Fruit fly (Drosophila melanogaster): ENCODE results near the gene CG3168.

The CG3168 gene

dm6 chrX:6719259-6719658 lies 20.5 kb downstream of the CG3168 start (continued):
- TF ChIP-seq CG8388 (GFP tag; optimal IDR thresholded peaks at IDR 0.05) (peak; percentile 5), Max (GFP tag; optimal IDR thresholded peaks at IDR 0.05) (no peak), cg (GFP tag; optimal IDR thresholded peaks at IDR 0.05) (peak; percentile 25), Hmr (GFP tag; optimal IDR thresholded peaks at IDR 0.05) (peak; percentile 7), PHDP (tag; optimal IDR thresholded peaks at IDR 0.05) (peak; percentile 15), Med (GFP tag) (peak; percentile 62), ken (GFP tag; IDR thresholded peaks at IDR 0.05) (no peak), Drgx (GFP tag; IDR thresholded peaks at IDR 0.05) (peak; percentile 53), gem (tag; optimal IDR thresholded peaks at IDR 0.05) (peak; percentile 55), Dek (tag; optimal IDR thresholded peaks at IDR 0.05) (peak; percentile 20), HHEX (GFP tag; optimal IDR thresholded peaks at IDR 0.05) (peak; percentile 32), pan (optimal IDR thresholded peaks at IDR 0.05) (no peak), pan (GFP tag; optimal IDR thresholded peaks at IDR 0.05 in 1 of 2, IDR thresholded peaks at IDR 0.05 in 1 of 2) (peak in 1 of 2 experiments; percentile 33), CG32532 (GFP tag; IDR thresholded peaks at IDR 0.05) (peak; percentile 39; the same call in 1 of the 2 replicates), Hr51 (GFP tag; optimal IDR thresholded peaks at IDR 0.05) (peak in 1 of 2 experiments; percentile 27), Doc3 (GFP tag; IDR thresholded peaks at IDR 0.05; ENCODE audit: partially characterized antibody) (no peak), H2.0 (GFP tag; IDR thresholded peaks at IDR 0.05) (0 out of 2 replicates have a peak, but pooled peaks have one; percentile 8), bsh (GFP tag; optimal IDR thresholded peaks at IDR 0.05) (peak in 1 of 2 experiments; percentile 57), phol (tag; optimal IDR thresholded peaks at IDR 0.05) (peak; percentile 31), Aef1 (GFP tag; IDR thresholded peaks at IDR 0.05) (0 out of 3 replicates have a peak, but pooled peaks have one; percentile 14), CG10209 (GFP tag; optimal IDR thresholded peaks at IDR 0.05) (no peak), CG11723 (GFP tag; optimal IDR thresholded peaks at IDR 0.05) (no peak), Blimp-1 (GFP tag; optimal IDR thresholded peaks at IDR 0.05) (peak; percentile 22), CG9876 (GFP tag; optimal IDR thresholded peaks at IDR 0.05) (no peak), CG14441 (GFP tag; IDR thresholded peaks at IDR 0.05) (peak; percentile 48; the same call in 1 of the 2 replicates), ind (GFP tag; optimal IDR thresholded peaks at IDR 0.05) (peak; percentile 13), exex (tag; optimal IDR thresholded peaks at IDR 0.05) (peak; percentile 38), unpg (GFP tag; optimal IDR thresholded peaks at IDR 0.05) (peak; percentile 10), vvl (GFP tag; IDR thresholded peaks at IDR 0.05) (peak; percentile 44; the same call in 1 of the 2 replicates), Gsc (GFP tag; IDR thresholded peaks at IDR 0.05) (no peak), Ptx1 (GFP tag; IDR thresholded peaks at IDR 0.05) (0 out of 2 replicates have a peak, but pooled peaks have one; percentile 27), NfI (GFP tag; optimal IDR thresholded peaks at IDR 0.05) (peak; percentile 19), CG15269 (tag; optimal IDR thresholded peaks at IDR 0.05) (peak; percentile 17), CG15514 (GFP tag; optimal IDR thresholded peaks at IDR 0.05) (peak; percentile 4), CG31441 (GFP tag; IDR thresholded peaks at IDR 0.05) (peak; percentile 33; the same call in 1 of the 2 replicates), CG10267 (tag; optimal IDR thresholded peaks at IDR 0.05) (peak; percentile 9), lmd (GFP tag; IDR thresholded peaks at IDR 0.05) (0 out of 2 replicates have a peak, but pooled peaks have one; percentile 12), nerfin-1 (tag; optimal IDR thresholded peaks at IDR 0.05) (no peak), MTF-1 (GFP tag; optimal IDR thresholded peaks at IDR 0.05; ENCODE audit: borderline replicate concordance) (no peak), CG10979 (tag; optimal IDR thresholded peaks at IDR 0.05) (peak; percentile 5), Ssrp (tag; optimal IDR thresholded peaks at IDR 0.05) (peak; percentile 11), BtbVII (GFP tag; optimal IDR thresholded peaks at IDR 0.05) (peak; percentile 4)

Data from whole organism, embryonic.